Fruit fly (Drosophila melanogaster): ENCODE data around the gene CG13599.
A peak's percentile ranks its signal among the peaks of the same experiment; 100 is the strongest.

dm6 chr3R:23900092-23900491 is 31.3 kb upstream of the CG13599 start:
- TF ChIP-seq CTCF (optimal IDR thresholded peaks at IDR 0.05) = peak; percentile 57 to 65
- no peak for TF ChIP-seq CG8478 (optimal IDR thresholded peaks at IDR 0.05)
